Worm (Caenorhabditis elegans): ENCODE results near the gene C18E9.7.

ce11 chrII:9010708-9011107 is 28.1 kb upstream of the C18E9.7 start:
- TF ChIP-seq scrt-1 (GFP tag; IDR thresholded peaks at IDR 0.05) (no peak), ets-7 (tag; optimal IDR thresholded peaks at IDR 0.05) (no peak), ama-1 (optimal IDR thresholded peaks at IDR 0.05) (no peak), ceh-13 (GFP tag; optimal IDR thresholded peaks at IDR 0.05) (no peak), hmg-4 (GFP tag; optimal IDR thresholded peaks at IDR 0.05) (no peak), pes-1 (GFP tag; IDR thresholded peaks at IDR 0.05) (no peak), tbx-37 (GFP tag; conservative IDR thresholded peaks at IDR 0.05) (no peak)

All from whole organism, early embryonic.